Worm (Caenorhabditis elegans): ENCODE results near the gene sdz-4.

DNA sequence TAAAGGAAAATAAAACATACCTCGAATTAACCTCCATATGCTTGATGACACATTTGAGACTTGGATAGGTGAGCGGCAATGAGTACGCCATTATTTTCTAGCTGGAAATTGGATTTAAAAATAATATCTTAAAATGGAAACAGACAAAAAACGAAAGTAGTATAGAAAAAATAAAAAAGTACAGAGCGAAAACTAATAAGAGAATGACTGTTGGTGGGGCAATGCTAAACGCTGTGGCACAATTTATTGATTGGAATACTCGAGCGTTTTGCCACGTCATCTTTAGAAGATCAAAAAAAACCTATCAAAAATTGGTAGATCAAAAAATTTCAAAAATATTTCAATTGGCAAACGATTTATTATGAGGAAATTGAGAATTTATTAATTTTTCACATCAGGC, 10.6 kb upstream of the sdz-4 start, which contains the start of gene fbxc-32:
- TF ChIP-seq unc-62 (GFP tag; optimal IDR thresholded peaks at IDR 0.05) = no peak
- TF ChIP-seq ama-1 (optimal IDR thresholded peaks at IDR 0.05) = no peak
- no peak for TF ChIP-seq unc-39 (tag; optimal IDR thresholded peaks at IDR 0.05)
- TF ChIP-seq zag-1 (tag; optimal IDR thresholded peaks at IDR 0.05) = no peak
- no peak for TF ChIP-seq lsy-2 (tag; optimal IDR thresholded peaks at IDR 0.05)
- no peak for TF ChIP-seq nhr-6 (tag; optimal IDR thresholded peaks at IDR 0.05)
